Worm (Caenorhabditis elegans) whole organism, midembryonic: Measurements from ENCODE around the gene cmtr-2.

ENCODE experiments used
- cog-1 ChIP-seq: sonication (generic microtip); optimal IDR thresholded peaks from 2 replicates; lab custom pipeline; 2016; ENCODE audit warnings: missing genetic modification characterization, missing compliant biosample characterization
- ztf-29 ChIP-seq: fragments of 200-800 bp; sonication (Bioruptor generic); IDR thresholded peaks from 2 replicates; pipeline ENCODE4 v1.3.6; 2022; ENCODE audit warnings: missing genetic modification reagents, missing genetic modification characterization, missing compliant biosample characterization

DNA sequence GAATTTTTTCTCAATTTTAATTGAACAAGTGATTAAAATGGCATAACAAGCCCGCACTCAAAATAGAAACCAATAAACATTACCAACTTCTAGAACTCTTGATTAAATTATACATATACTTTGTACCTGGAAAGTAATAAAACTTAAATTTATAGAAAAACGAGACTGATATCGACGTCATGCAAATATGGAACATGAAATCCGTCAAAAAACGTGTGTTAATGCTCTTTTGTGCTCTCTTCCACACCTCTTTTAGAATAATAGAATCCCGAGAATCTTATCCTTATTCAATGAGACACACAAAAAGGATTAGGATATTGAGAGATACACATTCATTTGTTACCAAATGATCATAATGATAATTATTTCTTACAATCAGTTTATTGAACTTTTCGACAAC is 38.7 kb downstream of the cmtr-2 start:
- TF ChIP-seq cog-1 (tag; lab: Kevin White, UChicago) (no peak), ztf-29 (GFP tag; lab: Robert Waterston, UW) (no peak)
